Fruit fly (Drosophila melanogaster) whole organism, embryonic: Measurements from ENCODE around the gene dpr7.

Source experiments
- Atf3 ChIP-seq: fragments of 200-800 bp; sonication (Bioruptor generic); optimal IDR thresholded peaks from 3 replicates; lab custom pipeline; 2016; ENCODE audit warnings: missing biosample characterization, missing genetic modification characterization
- BtbVII ChIP-seq: fragments of 200-800 bp; sonication (Bioruptor generic); optimal IDR thresholded peaks from 3 replicates; lab custom pipeline; 2017; ENCODE audit warnings: missing biosample characterization, mild to moderate bottlenecking, missing genetic modification characterization
- CG10462 ChIP-seq: fragments of 200-800 bp; sonication (Bioruptor generic); optimal IDR thresholded peaks from 2 replicates; lab custom pipeline; 2016; ENCODE audit warnings: missing biosample characterization, missing genetic modification characterization
- CG12942 ChIP-seq: fragments of 200-800 bp; sonication (Bioruptor generic); optimal IDR thresholded peaks from 3 replicates; lab custom pipeline; 2016; ENCODE audit warnings: missing biosample characterization, missing genetic modification characterization
- CG13296 ChIP-seq: fragments of 200-800 bp; sonication (Bioruptor generic); optimal IDR thresholded peaks from 3 replicates; lab custom pipeline; 2018; ENCODE audit warnings: missing biosample characterization, mild to moderate bottlenecking, missing genetic modification characterization
- CG13775 ChIP-seq: fragments of 200-800 bp; sonication (Bioruptor generic); optimal IDR thresholded peaks from 3 replicates; lab custom pipeline; 2017; ENCODE audit warnings: missing biosample characterization, mild to moderate bottlenecking, missing genetic modification characterization
- CG14014 ChIP-seq: fragments of 200-800 bp; sonication (Bioruptor generic); IDR thresholded peaks from 2 replicates; pipeline ENCODE4 v1.3.6; 2022; ENCODE audit warnings: missing biosample characterization, missing genetic modification characterization
- CG15479 ChIP-seq: fragments of 200-800 bp; sonication (Bioruptor generic); optimal IDR thresholded peaks from 3 replicates; lab custom pipeline; 2019; ENCODE audit warnings: missing biosample characterization, mild to moderate bottlenecking, missing genetic modification characterization, moderate library complexity
- CG1603 ChIP-seq: fragments of 200-800 bp; sonication (Bioruptor generic); optimal IDR thresholded peaks from 2 replicates; lab custom pipeline; 2019; ENCODE audit warnings: missing biosample characterization, mild to moderate bottlenecking, missing genetic modification characterization, moderate library complexity
- CG1647 ChIP-seq: fragments of 200-800 bp; sonication (Bioruptor generic); optimal IDR thresholded peaks from 3 replicates; lab custom pipeline; 2016; ENCODE audit warnings: missing biosample characterization, missing genetic modification characterization
- CG18764 ChIP-seq: fragments of 200-800 bp; sonication (Bioruptor generic); optimal IDR thresholded peaks from 3 replicates; lab custom pipeline; 2016; ENCODE audit warnings: missing biosample characterization, missing genetic modification characterization
- CG2116 ChIP-seq: fragments of 200-800 bp; sonication (Bioruptor generic); optimal IDR thresholded peaks from 3 replicates; lab custom pipeline; 2018; ENCODE audit warnings: missing biosample characterization, mild to moderate bottlenecking, missing genetic modification characterization
- CG2202 ChIP-seq: fragments of 200-800 bp; sonication (Bioruptor generic); optimal IDR thresholded peaks from 2 replicates; lab custom pipeline; 2018; ENCODE audit warnings: missing biosample characterization, mild to moderate bottlenecking, missing genetic modification characterization
- CG2875 ChIP-seq: fragments of 200-800 bp; sonication (Bioruptor generic); optimal IDR thresholded peaks from 2 replicates; lab custom pipeline; 2017; ENCODE audit warnings: missing biosample characterization, mild to moderate bottlenecking, missing genetic modification characterization, missing genetic modification reagents
- CG32772 ChIP-seq: fragments of 200-800 bp; sonication (Bioruptor generic); IDR thresholded peaks from 2 replicates; pipeline ENCODE4 v1.3.6; 2022; ENCODE audit warnings: missing biosample characterization, missing genetic modification characterization
- CG33213 ChIP-seq: fragments of 200-800 bp; sonication (Bioruptor generic); optimal IDR thresholded peaks from 3 replicates; lab custom pipeline; 2016; ENCODE audit warnings: missing biosample characterization, missing genetic modification characterization
- CG34376 ChIP-seq: fragments of 200-800 bp; sonication (Bioruptor generic); optimal IDR thresholded peaks from 2 replicates; lab custom pipeline; 2018; ENCODE audit warnings: missing biosample characterization, mild to moderate bottlenecking, missing genetic modification characterization
- CG42726 ChIP-seq: fragments of 200-800 bp; sonication (Bioruptor generic); IDR thresholded peaks from 2 replicates; pipeline ENCODE4 v1.3.6; 2022; ENCODE audit warnings: missing biosample characterization, missing genetic modification characterization; ENCODE audit not compliant: partially characterized antibody
- CG4404 ChIP-seq: fragments of 200-800 bp; sonication (Bioruptor generic); IDR thresholded peaks from 2 replicates; pipeline ENCODE4 v1.3.6; 2022; ENCODE audit warnings: missing biosample characterization, missing genetic modification characterization
- CG6254 ChIP-seq: fragments of 200-800 bp; sonication (Bioruptor generic); optimal IDR thresholded peaks from 3 replicates; lab custom pipeline; 2017; ENCODE audit warnings: mild to moderate bottlenecking, missing biosample characterization, missing genetic modification reagents, missing genetic modification characterization
- CG7271 ChIP-seq: fragments of 200-800 bp; sonication (Bioruptor generic); optimal IDR thresholded peaks from 2 replicates; lab custom pipeline; 2018; ENCODE audit warnings: missing biosample characterization, mild to moderate bottlenecking, missing genetic modification characterization, moderate library complexity
- CG8290 ChIP-seq, 3 experiments: fragments of 200-800 bp; sonication (Bioruptor generic); optimal IDR thresholded peaks; 2 replicates each; lab custom pipeline; 2016 to 2019; ENCODE audit warnings: missing biosample characterization in 3 of 3, missing genetic modification characterization in 3 of 3, mild to moderate bottlenecking in 2 of 3, moderate library complexity in 1 of 3
- CkIIα-i1 ChIP-seq: fragments of 200-800 bp; sonication (Bioruptor generic); IDR thresholded peaks from 2 replicates; pipeline ENCODE4 v1.3.6; 2022; ENCODE audit warnings: missing biosample characterization, missing genetic modification characterization
- Doc3 ChIP-seq: fragments of 200-800 bp; sonication (Bioruptor generic); IDR thresholded peaks from 3 replicates; pipeline ENCODE4 v1.3.6; 2022; ENCODE audit warnings: missing biosample characterization, missing genetic modification characterization; ENCODE audit not compliant: partially characterized antibody
- Dref ChIP-seq: fragments of 200-800 bp; sonication (Bioruptor generic); IDR thresholded peaks from 2 replicates; pipeline ENCODE4 v1.3.6; 2022; ENCODE audit warnings: missing biosample characterization, missing genetic modification characterization
- Hand ChIP-seq: fragments of 200-800 bp; sonication (Bioruptor generic); optimal IDR thresholded peaks from 2 replicates; lab custom pipeline; 2017; ENCODE audit warnings: mild to moderate bottlenecking, missing biosample characterization, missing genetic modification reagents, missing genetic modification characterization
- Lhr ChIP-seq: fragments of 200-800 bp; sonication (Bioruptor generic); optimal IDR thresholded peaks from 3 replicates; lab custom pipeline; 2017; ENCODE audit warnings: mild to moderate bottlenecking, missing biosample characterization, missing genetic modification reagents, missing genetic modification characterization
- MESR4 ChIP-seq: fragments of 200-800 bp; sonication (Bioruptor generic); optimal IDR thresholded peaks from 2 replicates; lab custom pipeline; 2018; ENCODE audit warnings: missing biosample characterization, mild to moderate bottlenecking, missing genetic modification characterization, moderate library complexity
- Med ChIP-seq: fragments of 200-800 bp; sonication (Bioruptor generic); peaks from one replicate; lab custom pipeline; 2016; ENCODE audit warnings: missing biosample characterization, missing genetic modification characterization, mild to moderate bottlenecking, inconsistent platforms, moderate library complexity
- Spps ChIP-seq: fragments of 200-800 bp; sonication (Bioruptor generic); optimal IDR thresholded peaks from 2 replicates; lab custom pipeline; 2018; ENCODE audit warnings: missing biosample characterization, mild to moderate bottlenecking, missing genetic modification characterization
- Sry-β ChIP-seq: fragments of 200-800 bp; sonication (Bioruptor generic); optimal IDR thresholded peaks from 2 replicates; lab custom pipeline; 2018; ENCODE audit warnings: missing biosample characterization, mild to moderate bottlenecking, missing genetic modification characterization, moderate library complexity
- ash1 ChIP-seq: fragments of 200-800 bp; sonication (Bioruptor generic); optimal IDR thresholded peaks from 2 replicates; lab custom pipeline; 2018; ENCODE audit warnings: missing biosample characterization, mild to moderate bottlenecking, missing genetic modification characterization
- btn ChIP-seq: fragments of 200-800 bp; sonication (Bioruptor generic); optimal IDR thresholded peaks from 2 replicates; lab custom pipeline; 2016; ENCODE audit warnings: missing biosample characterization, missing genetic modification characterization
- chinmo ChIP-seq: fragments of 200-800 bp; sonication (Bioruptor generic); IDR thresholded peaks from 4 replicates; pipeline ENCODE4 v1.3.6; 2022; ENCODE audit warnings: missing biosample characterization, missing genetic modification characterization; ENCODE audit not compliant: partially characterized antibody
- ci ChIP-seq: fragments of 200-800 bp; sonication (Bioruptor generic); IDR thresholded peaks from 3 replicates; pipeline ENCODE4 v1.3.6; 2022; ENCODE audit warnings: missing biosample characterization, missing genetic modification characterization
- dm ChIP-seq: fragments of 200-800 bp; sonication (Bioruptor generic); optimal IDR thresholded peaks from 3 replicates; lab custom pipeline; 2016; ENCODE audit warnings: missing biosample characterization, missing genetic modification characterization
- fd3F ChIP-seq: fragments of 200-800 bp; sonication (Bioruptor generic); optimal IDR thresholded peaks from 2 replicates; lab custom pipeline; 2018; ENCODE audit warnings: missing biosample characterization, mild to moderate bottlenecking, missing genetic modification characterization, moderate library complexity
- ftz-f1 ChIP-seq: fragments of 200-800 bp; sonication (Bioruptor generic); optimal IDR thresholded peaks from 2 replicates; lab custom pipeline; 2016; ENCODE audit warnings: missing biosample characterization, missing genetic modification characterization
- gcm ChIP-seq: fragments of 200-800 bp; sonication (Bioruptor generic); optimal IDR thresholded peaks from 2 replicates; lab custom pipeline; 2019; ENCODE audit warnings: missing biosample characterization, mild to moderate bottlenecking, missing genetic modification characterization, moderate library complexity
- nau ChIP-seq: fragments of 200-800 bp; sonication (Bioruptor generic); optimal IDR thresholded peaks from 3 replicates; lab custom pipeline; 2017; ENCODE audit warnings: missing biosample characterization, mild to moderate bottlenecking, missing genetic modification characterization, missing genetic modification reagents
- org-1 ChIP-seq: fragments of 200-800 bp; sonication (Bioruptor generic); optimal IDR thresholded peaks from 2 replicates; lab custom pipeline; 2017; ENCODE audit warnings: missing biosample characterization, missing genetic modification characterization
- repo ChIP-seq: fragments of 200-800 bp; sonication (Bioruptor generic); optimal IDR thresholded peaks from 2 replicates; lab custom pipeline; 2016; ENCODE audit warnings: missing biosample characterization, missing genetic modification characterization
- row ChIP-seq: fragments of 200-800 bp; sonication (Bioruptor generic); IDR thresholded peaks from 3 replicates; pipeline ENCODE4 v1.3.6; 2022; ENCODE audit warnings: missing biosample characterization, missing genetic modification characterization
- sens ChIP-seq: fragments of 200-800 bp; sonication (Bioruptor generic); peaks from one replicate; lab custom pipeline; 2016; ENCODE audit warnings: missing biosample characterization, missing genetic modification characterization
- stwl ChIP-seq: fragments of 200-800 bp; sonication (Bioruptor generic); optimal IDR thresholded peaks from 3 replicates; lab custom pipeline; 2018; ENCODE audit warnings: missing biosample characterization, mild to moderate bottlenecking, missing genetic modification characterization, moderate library complexity
- tll ChIP-seq, 2 experiments: fragments of 200-800 bp in 1 of 2; fragments of >200 bp in 1 of 2; sonication (Bioruptor generic) in 1 of 2; optimal IDR thresholded peaks; 2 replicates each; lab custom pipeline; 2017 to 2019; ENCODE audit warnings: missing biosample characterization in 2 of 2, missing genetic modification characterization in 2 of 2, mild to moderate bottlenecking in 1 of 2, moderate library complexity in 1 of 2
- wek ChIP-seq: fragments of 200-800 bp; sonication (Bioruptor generic); optimal IDR thresholded peaks from 3 replicates; lab custom pipeline; 2018; ENCODE audit warnings: missing biosample characterization, mild to moderate bottlenecking, missing genetic modification characterization, moderate library complexity
- zen ChIP-seq: fragments of 200-800 bp; sonication (Bioruptor generic); optimal IDR thresholded peaks from 3 replicates; lab custom pipeline; 2018; ENCODE audit warnings: missing biosample characterization, mild to moderate bottlenecking, missing genetic modification characterization, moderate library complexity

The dpr7 gene

dm6 chr4:225824-226223 lies 27.3 kb downstream of the dpr7 start (continued):
- TF ChIP-seq CG13775 (GFP tag; lab: Kevin White, UChicago) (no peak), wek (GFP tag; lab: Kevin White, UChicago) (peak; percentile 46), zen (peak; percentile 61), stwl (tag; lab: Kevin White, UChicago) (peak; percentile 29), CG8290 (GFP tag; optimal IDR thresholded peaks at IDR 0.05; lab: Kevin White, UChicago) (peak; percentile 43), CG8290 (tag; optimal IDR thresholded peaks at IDR 0.05; lab: Kevin White, UChicago) (peak; percentile 47 to 51), CG42726 (GFP tag; lab: Robert Waterston, UW) (no peak), CG18764 (GFP tag; lab: Kevin White, UChicago) (peak; percentile 13), CG2202 (tag; lab: Kevin White, UChicago) (peak; percentile 51), dm (GFP tag; lab: Kevin White, UChicago) (no peak), CG15479 (peak; percentile 61), Sry-β (GFP tag; lab: Kevin White, UChicago) (peak; percentile 3), CG33213 (GFP tag; lab: Kevin White, UChicago) (peak; percentile 5), CG13296 (GFP tag; lab: Kevin White, UChicago) (peak; percentile 57), Med (peak; percentile 69), CG4404 (GFP tag; lab: Robert Waterston, UW) (no peak), CG6254 (GFP tag; lab: Kevin White, UChicago) (peak; percentile 1), Lhr (GFP tag; lab: Kevin White, UChicago) (peak; percentile 14), row (GFP tag; lab: Robert Waterston, UW) (no peak), Spps (tag; lab: Kevin White, UChicago) (peak; percentile 3), chinmo (GFP tag; lab: Robert Waterston, UW) (no peak), org-1 (GFP tag; lab: Kevin White, UChicago) (peak; percentile 44), BtbVII (GFP tag; lab: Kevin White, UChicago) (peak; percentile 23), sens (GFP tag; lab: Kevin White, UChicago) (peak; percentile 92), nau (GFP tag; lab: Kevin White, UChicago) (peak; percentile 65), CG7271 (peak; percentile 44), CG14014 (peak; percentile 44; the same call in 1 of the 2 replicates)

- peak; percentile 42 for TF ChIP-seq CG2116 (GFP tag; lab: Kevin White, UChicago)
- TF ChIP-seq ftz-f1, result no peak
- peak; percentile 12 for TF ChIP-seq CG34376 (GFP tag; lab: Kevin White, UChicago)
- TF ChIP-seq CG32772 (GFP tag; lab: Robert Waterston, UW), result no peak
- TF ChIP-seq Dref, result peak; percentile 88
- TF ChIP-seq CG2202 (tag; lab: Kevin White, UChicago), result no peak
- no peak for TF ChIP-seq CG2875 (GFP tag; lab: Kevin White, UChicago)
- TF ChIP-seq ash1 (GFP tag; lab: Kevin White, UChicago), result no peak
- no peak for TF ChIP-seq repo (GFP tag; lab: Kevin White, UChicago)
- no peak for TF ChIP-seq CG10462 (GFP tag; lab: Kevin White, UChicago)
- TF ChIP-seq CG15479, result no peak
- TF ChIP-seq sens (GFP tag; lab: Kevin White, UChicago), result peak; percentile 71
- no peak for TF ChIP-seq CG1647 (GFP tag; lab: Kevin White, UChicago)
- TF ChIP-seq ci (GFP tag; lab: Robert Waterston, UW), result no peak
- TF ChIP-seq CG12942 (GFP tag; lab: Kevin White, UChicago), result peak; percentile 6
- TF ChIP-seq gcm (GFP tag; lab: Kevin White, UChicago), result no peak
- TF ChIP-seq Doc3 (GFP tag; lab: Robert Waterston, UW), result no peak
- no peak for TF ChIP-seq tll (GFP tag; optimal IDR thresholded peaks at IDR 0.05; lab: Kevin White, UChicago)
- TF ChIP-seq MESR4 (GFP tag; lab: Kevin White, UChicago), result peak; percentile 93
- no peak for TF ChIP-seq Atf3 (GFP tag; lab: Kevin White, UChicago)
- TF ChIP-seq CkIIα-i1 (GFP tag; lab: Robert Waterston, UW), result no peak
- no peak for TF ChIP-seq fd3F (GFP tag; lab: Kevin White, UChicago)
- peak; percentile 99 for TF ChIP-seq CG1603 (tag; lab: Kevin White, UChicago)
- TF ChIP-seq btn (GFP tag; lab: Kevin White, UChicago), result no peak
- TF ChIP-seq Hand (GFP tag; lab: Kevin White, UChicago), result no peak
Observed at dm6 chr4:210011-210649, 43.0 kb downstream of the dpr7 start, which contains the start of gene Crk. Gene Crk, plus strand, starts transcription at chr4:210224.
